Fruit fly (Drosophila melanogaster) whole organism, embryonic: ENCODE results near the gene Hr4.

ENCODE experiments used
- Asciz ChIP-seq: fragments of 200-800 bp; sonication (Bioruptor generic); optimal IDR thresholded peaks from 2 replicates; lab custom pipeline; 2017; ENCODE audit warnings: missing biosample characterization, mild to moderate bottlenecking, missing genetic modification characterization, missing genetic modification reagents
- Awh ChIP-seq: fragments of 200-800 bp; sonication (Bioruptor generic); IDR thresholded peaks from 2 replicates; pipeline ENCODE4, ENCODE4 v1.3.6; 2022; ENCODE audit warnings: missing biosample characterization, missing genetic modification characterization
- CG10321 ChIP-seq: fragments of 200-800 bp; sonication (Bioruptor generic); IDR thresholded peaks from 2 replicates; pipeline ENCODE4 v1.3.6; 2022; ENCODE audit warnings: missing biosample characterization, missing genetic modification characterization
- CG10366 ChIP-seq: fragments of 200-800 bp; sonication (Bioruptor generic); IDR thresholded peaks from 2 replicates; pipeline ENCODE4 v1.3.6; 2022; ENCODE audit warnings: missing biosample characterization, missing genetic modification characterization
- CG11093 ChIP-seq: fragments of 200-800 bp; sonication (Bioruptor generic); IDR thresholded peaks from 3 replicates; pipeline ENCODE4 v1.3.6; 2022; ENCODE audit warnings: missing biosample characterization, missing genetic modification characterization
- CG11247 ChIP-seq: fragments of 200-800 bp; sonication (Bioruptor generic); IDR thresholded peaks from 2 replicates; pipeline ENCODE4 v1.3.6; 2022; ENCODE audit warnings: missing biosample characterization, missing genetic modification characterization
- CG12071 ChIP-seq: fragments of 200-800 bp; sonication (Bioruptor generic); optimal IDR thresholded peaks from 3 replicates; lab custom pipeline; 2018; ENCODE audit warnings: missing biosample characterization, mild to moderate bottlenecking, missing genetic modification characterization
- CG12219 ChIP-seq: fragments of 200-800 bp; sonication (Bioruptor generic); optimal IDR thresholded peaks from 3 replicates; lab custom pipeline; 2018; ENCODE audit warnings: missing biosample characterization, mild to moderate bottlenecking, missing genetic modification characterization
- CG12659 ChIP-seq: fragments of 200-800 bp; sonication (Bioruptor generic); optimal IDR thresholded peaks from 3 replicates; lab custom pipeline; 2017; ENCODE audit warnings: mild to moderate bottlenecking, missing biosample characterization, missing genetic modification reagents, missing genetic modification characterization
- CG15696 ChIP-seq: fragments of 200-800 bp; sonication (Bioruptor generic); optimal IDR thresholded peaks from 2 replicates; lab custom pipeline; 2019; ENCODE audit warnings: missing biosample characterization, mild to moderate bottlenecking, missing genetic modification characterization, moderate library complexity
- CG17385 ChIP-seq: fragments of 200-800 bp; sonication (Bioruptor generic); optimal IDR thresholded peaks from 3 replicates; lab custom pipeline; 2018; ENCODE audit warnings: missing biosample characterization, mild to moderate bottlenecking, missing genetic modification characterization
- CG17612 ChIP-seq: fragments of 200-800 bp; sonication (Bioruptor generic); IDR thresholded peaks from 2 replicates; pipeline ENCODE4 v1.3.6; 2022; ENCODE audit warnings: missing biosample characterization, missing genetic modification characterization
- CG18476 ChIP-seq: fragments of 200-800 bp; sonication (Bioruptor generic); optimal IDR thresholded peaks from 2 replicates; lab custom pipeline; 2016; ENCODE audit warnings: missing biosample characterization, mild to moderate bottlenecking, missing genetic modification characterization
- CG2120 ChIP-seq: fragments of 200-800 bp; sonication (Bioruptor generic); optimal IDR thresholded peaks from 3 replicates; lab custom pipeline; 2016; ENCODE audit warnings: missing biosample characterization, missing genetic modification characterization
- CG2875 ChIP-seq: fragments of 200-800 bp; sonication (Bioruptor generic); optimal IDR thresholded peaks from 2 replicates; lab custom pipeline; 2017; ENCODE audit warnings: missing biosample characterization, mild to moderate bottlenecking, missing genetic modification characterization, missing genetic modification reagents
- CG31224 ChIP-seq: fragments of 200-800 bp; sonication (Bioruptor generic); IDR thresholded peaks from 2 replicates; pipeline ENCODE4 v1.3.6; 2022; ENCODE audit warnings: missing biosample characterization, missing genetic modification characterization
- CG32772 ChIP-seq: fragments of 200-800 bp; sonication (Bioruptor generic); IDR thresholded peaks from 2 replicates; pipeline ENCODE4 v1.3.6; 2022; ENCODE audit warnings: missing biosample characterization, missing genetic modification characterization
- CG7271 ChIP-seq: fragments of 200-800 bp; sonication (Bioruptor generic); optimal IDR thresholded peaks from 2 replicates; lab custom pipeline; 2018; ENCODE audit warnings: missing biosample characterization, mild to moderate bottlenecking, missing genetic modification characterization, moderate library complexity
- CG7556 ChIP-seq: fragments of 200-800 bp; sonication (Bioruptor generic); optimal IDR thresholded peaks from 2 replicates; lab custom pipeline; 2017; ENCODE audit warnings: missing biosample characterization, mild to moderate bottlenecking, missing genetic modification characterization
- CG7839 ChIP-seq: fragments of 200-800 bp; sonication (Bioruptor generic); optimal IDR thresholded peaks from 3 replicates; lab custom pipeline; 2018; ENCODE audit warnings: missing biosample characterization, mild to moderate bottlenecking, missing genetic modification characterization, moderate library complexity
- CG9817 ChIP-seq: fragments of 200-800 bp; sonication (Bioruptor generic); optimal IDR thresholded peaks from 2 replicates; lab custom pipeline; 2018; ENCODE audit warnings: missing biosample characterization, mild to moderate bottlenecking, missing genetic modification characterization, moderate library complexity
- Camta ChIP-seq: fragments of 200-800 bp; sonication (Bioruptor generic); optimal IDR thresholded peaks from 2 replicates; lab custom pipeline; 2016; ENCODE audit warnings: missing biosample characterization, missing genetic modification characterization
- Dbx ChIP-seq: fragments of 200-800 bp; sonication (Bioruptor generic); IDR thresholded peaks from 3 replicates; pipeline ENCODE4 v1.3.6; 2022; ENCODE audit warnings: missing biosample characterization, missing genetic modification characterization
- Dp ChIP-seq: fragments of 200-800 bp; sonication (Bioruptor generic); optimal IDR thresholded peaks from 2 replicates; lab custom pipeline; 2018; ENCODE audit warnings: missing biosample characterization, mild to moderate bottlenecking, missing genetic modification characterization, moderate library complexity
- Dref ChIP-seq: fragments of 200-800 bp; sonication (Bioruptor generic); IDR thresholded peaks from 2 replicates; pipeline ENCODE4 v1.3.6; 2022; ENCODE audit warnings: missing biosample characterization, missing genetic modification characterization
- Ets65A ChIP-seq: fragments of 200-800 bp; sonication (Bioruptor generic); peaks from one replicate; lab custom pipeline; 2016; ENCODE audit warnings: missing biosample characterization, missing genetic modification characterization
- Jarid2 ChIP-seq: fragments of 200-800 bp; sonication (Bioruptor generic); optimal IDR thresholded peaks from 3 replicates; lab custom pipeline; 2017; ENCODE audit warnings: mild to moderate bottlenecking, missing biosample characterization, missing genetic modification reagents, missing genetic modification characterization
- MBD-R2 ChIP-seq: fragments of 200-800 bp; sonication (Bioruptor generic); IDR thresholded peaks from 2 replicates; pipeline ENCODE4 v1.3.6; 2022; ENCODE audit warnings: missing biosample characterization, missing genetic modification characterization
- Mad ChIP-seq: fragments of 200-800 bp; sonication (Bioruptor generic); optimal IDR thresholded peaks from 2 replicates; lab custom pipeline; 2016; ENCODE audit warnings: missing biosample characterization, missing genetic modification characterization
- Mrtf ChIP-seq: fragments of 200-800 bp; sonication (Bioruptor generic); IDR thresholded peaks from 3 replicates; pipeline ENCODE4 v1.3.6; 2022; ENCODE audit warnings: missing biosample characterization, missing genetic modification characterization
- Scr ChIP-seq: fragments of 200-800 bp; sonication (Bioruptor generic); IDR thresholded peaks from 2 replicates; pipeline ENCODE4 v1.3.6; 2022; ENCODE audit warnings: missing biosample characterization, missing genetic modification characterization; ENCODE audit not compliant: partially characterized antibody
- Six4 ChIP-seq: fragments of 200-800 bp; sonication (Bioruptor generic); optimal IDR thresholded peaks from 2 replicates; lab custom pipeline; 2016; ENCODE audit warnings: missing biosample characterization, missing genetic modification characterization
- Ssrp ChIP-seq: fragments of 200-800 bp; sonication (Bioruptor generic); optimal IDR thresholded peaks from 2 replicates; lab custom pipeline; 2018; ENCODE audit warnings: missing biosample characterization, mild to moderate bottlenecking, missing genetic modification characterization, moderate library complexity
- cato ChIP-seq: fragments of 200-800 bp; sonication (Bioruptor generic); optimal IDR thresholded peaks from 2 replicates; lab custom pipeline; 2016; ENCODE audit warnings: missing biosample characterization, missing genetic modification characterization, borderline replicate concordance
- chm ChIP-seq: fragments of 200-800 bp; sonication (Bioruptor generic); IDR thresholded peaks from 2 replicates; pipeline ENCODE4 v1.3.6; 2022; ENCODE audit warnings: missing biosample characterization, missing genetic modification characterization
- dpn ChIP-seq, 2 experiments: fragments of 200-800 bp; sonication (Bioruptor generic); optimal IDR thresholded peaks; 3 replicates each; lab custom pipeline; 2016; ENCODE audit warnings: missing biosample characterization in 2 of 2, missing genetic modification characterization in 2 of 2
- dysf ChIP-seq: fragments of 200-800 bp; sonication (Bioruptor generic); IDR thresholded peaks from 3 replicates; pipeline ENCODE4 v1.3.6; 2022; ENCODE audit warnings: missing biosample characterization, missing genetic modification characterization
- ems ChIP-seq: fragments of 200-800 bp; sonication (Bioruptor generic); optimal IDR thresholded peaks from 3 replicates; lab custom pipeline; 2016; ENCODE audit warnings: missing biosample characterization, missing genetic modification characterization
- esg ChIP-seq: fragments of 200-800 bp; sonication (Bioruptor generic); conservative IDR thresholded peaks from 2 replicates; pipeline ENCODE4 v1.3.6; 2022; ENCODE audit warnings: missing biosample characterization, missing genetic modification characterization
- kah ChIP-seq: fragments of 200-800 bp; sonication (Bioruptor generic); optimal IDR thresholded peaks from 2 replicates; lab custom pipeline; 2018; ENCODE audit warnings: missing biosample characterization, mild to moderate bottlenecking, missing genetic modification characterization
- klu ChIP-seq: fragments of 200-800 bp; sonication (Bioruptor generic); IDR thresholded peaks from 2 replicates; pipeline ENCODE4 v1.3.6; 2022; ENCODE audit warnings: missing biosample characterization, missing genetic modification characterization
- kni ChIP-seq: fragments of 200-800 bp; sonication (Bioruptor generic); optimal IDR thresholded peaks from 3 replicates; lab custom pipeline; 2017; ENCODE audit warnings: mild to moderate bottlenecking, missing biosample characterization, missing genetic modification reagents, missing genetic modification characterization
- lab ChIP-seq: fragments of 200-800 bp; sonication (Bioruptor generic); optimal IDR thresholded peaks from 3 replicates; lab custom pipeline; 2017; ENCODE audit warnings: missing biosample characterization, missing genetic modification characterization, mild to moderate bottlenecking, moderate library complexity, missing genetic modification reagents
- maf-S ChIP-seq: fragments of 200-800 bp; sonication (Bioruptor generic); optimal IDR thresholded peaks from 2 replicates; lab custom pipeline; 2016; ENCODE audit warnings: missing biosample characterization, missing genetic modification characterization
- oc ChIP-seq: fragments of 200-800 bp; sonication (Bioruptor generic); optimal IDR thresholded peaks from 2 replicates; lab custom pipeline; 2018; ENCODE audit warnings: missing biosample characterization, mild to moderate bottlenecking, missing genetic modification characterization, moderate library complexity
- ro ChIP-seq: fragments of 200-800 bp; sonication (Bioruptor generic); IDR thresholded peaks from 2 replicates; pipeline ENCODE4 v1.3.6; 2022; ENCODE audit warnings: missing biosample characterization, missing genetic modification characterization
- tll ChIP-seq, 2 experiments: fragments of 200-800 bp in 1 of 2; fragments of >200 bp in 1 of 2; sonication (Bioruptor generic) in 1 of 2; optimal IDR thresholded peaks; 2 replicates each; lab custom pipeline; 2017 to 2019; ENCODE audit warnings: missing biosample characterization in 2 of 2, missing genetic modification characterization in 2 of 2, mild to moderate bottlenecking in 1 of 2, moderate library complexity in 1 of 2
- tna ChIP-seq: fragments of 200-800 bp; sonication (Bioruptor generic); IDR thresholded peaks from 2 replicates; pipeline ENCODE4 v1.3.6; 2022; ENCODE audit warnings: missing biosample characterization, missing genetic modification characterization; ENCODE audit not compliant: partially characterized antibody

Hr4 gene

dm6 chrX:2050070-2050899 lies 108.5 kb downstream of the Hr4 start, which contains the start of gene moody (continued):
- TF ChIP-seq dpn (GFP tag; optimal IDR thresholded peaks at IDR 0.05; lab: Kevin White, UChicago), result peak; percentile 98 to 99
- TF ChIP-seq ro (GFP tag; lab: Robert Waterston, UW), result peak; percentile 95
- peak; percentile 98 for TF ChIP-seq CG12219
- peak; percentile 93 for TF ChIP-seq CG17385 (GFP tag; lab: Kevin White, UChicago)
- TF ChIP-seq tll (GFP tag; optimal IDR thresholded peaks at IDR 0.05; lab: Kevin White, UChicago), result no peak
- peak; percentile 97 for TF ChIP-seq CG17612 (GFP tag; lab: Robert Waterston, UW)
- peak; percentile 97 for TF ChIP-seq CG9817 (tag; lab: Kevin White, UChicago)
- TF ChIP-seq CG11093, result peak; percentile 97
- TF ChIP-seq kah, result peak; percentile 90
- TF ChIP-seq esg, result peak; percentile 95
- TF ChIP-seq maf-S (GFP tag; lab: Kevin White, UChicago), result peak; percentile 97
- peak; percentile 99 for TF ChIP-seq CG10366 (GFP tag; lab: Robert Waterston, UW)
- 0 out of 2 replicates have a peak, but pooled peaks have one; percentile 26 for TF ChIP-seq Scr (GFP tag; lab: Robert Waterston, UW)
- TF ChIP-seq Ssrp, result peak; percentile 84
- peak; percentile 88 for TF ChIP-seq CG15696 (tag; lab: Kevin White, UChicago)
- peak; percentile 96 for TF ChIP-seq CG7556 (GFP tag; lab: Kevin White, UChicago)
- peak; percentile 98 for TF ChIP-seq ems
- TF ChIP-seq MBD-R2 (GFP tag; lab: Robert Waterston, UW), result peak; percentile 98
- peak; percentile 94 for TF ChIP-seq oc
- TF ChIP-seq Mad (GFP tag; lab: Kevin White, UChicago), result peak; percentile 97
- TF ChIP-seq klu (GFP tag; lab: Robert Waterston, UW), result peak; percentile 96
- peak; percentile 58 for TF ChIP-seq Dref
- TF ChIP-seq Six4 (GFP tag; lab: Kevin White, UChicago), result peak; percentile 95
- peak; percentile 87 for TF ChIP-seq CG10321 (GFP tag; lab: Robert Waterston, UW)
- TF ChIP-seq Camta (GFP tag; lab: Kevin White, UChicago), result peak; percentile 95
- TF ChIP-seq Ets65A, result peak; percentile 99
- peak; percentile 92 for TF ChIP-seq cato (GFP tag; lab: Kevin White, UChicago)
- TF ChIP-seq CG12071, result peak; percentile 98
- no peak for TF ChIP-seq CG7271 (tag; lab: Kevin White, UChicago)
- peak; percentile 85 for TF ChIP-seq Asciz (GFP tag; lab: Kevin White, UChicago)
- TF ChIP-seq lab (GFP tag; lab: Kevin White, UChicago), result peak; percentile 99
- peak; percentile 78 for TF ChIP-seq CG18476 (GFP tag; lab: Kevin White, UChicago)
- peak; percentile 93 for TF ChIP-seq CG2875
- no peak for TF ChIP-seq tna (GFP tag; lab: Robert Waterston, UW)
- peak; percentile 96 for TF ChIP-seq CG31224 (GFP tag; lab: Robert Waterston, UW)
- peak; percentile 99 for TF ChIP-seq CG2120
- peak; percentile 98 for TF ChIP-seq Awh (GFP tag; lab: Robert Waterston, UW)
- TF ChIP-seq Jarid2 (GFP tag; lab: Kevin White, UChicago), result peak; percentile 83
- peak; percentile 96 for TF ChIP-seq CG7839 (tag; lab: Kevin White, UChicago)
- peak; percentile 98 for TF ChIP-seq dysf (GFP tag; lab: Robert Waterston, UW)
- peak; percentile 99 for TF ChIP-seq CG11247
- TF ChIP-seq chm (GFP tag; lab: Robert Waterston, UW), result peak; percentile 99
- peak; percentile 99 for TF ChIP-seq Mrtf (GFP tag; lab: Robert Waterston, UW)
- peak; percentile 98 for TF ChIP-seq CG32772 (GFP tag; lab: Robert Waterston, UW)
- TF ChIP-seq Dbx, result peak; percentile 99
- peak; percentile 93 for TF ChIP-seq kni (GFP tag; lab: Kevin White, UChicago)
- TF ChIP-seq Dp (GFP tag; lab: Kevin White, UChicago), result peak; percentile 34
- TF ChIP-seq CG12659, result peak; percentile 98
